Worm (Caenorhabditis elegans) whole organism, late embryonic: ENCODE measurements around the gene bath-39.

Source experiments
- C08G9.2 ChIP-seq: sonication (generic microtip); optimal IDR thresholded peaks from 2 replicates; lab custom pipeline; 2016; ENCODE audit warnings: mild to moderate bottlenecking, missing genetic modification characterization, moderate library complexity, missing compliant biosample characterization
- F13H6.1 ChIP-seq: sonication (generic microtip); optimal IDR thresholded peaks from 2 replicates; lab custom pipeline; 2016; ENCODE audit warnings: missing genetic modification characterization, missing compliant biosample characterization
- K02D7.2 ChIP-seq: sonication (generic microtip); optimal IDR thresholded peaks from 2 replicates; lab custom pipeline; 2017; ENCODE audit warnings: mild to moderate bottlenecking, missing genetic modification characterization, missing compliant biosample characterization
- K09A11.1 ChIP-seq: sonication (generic microtip); optimal IDR thresholded peaks from 2 replicates; lab custom pipeline; 2017; ENCODE audit warnings: antibody characterized with exemption, mild to moderate bottlenecking, missing genetic modification characterization, missing compliant biosample characterization; ENCODE audit not compliant: insufficient read depth
- ahr-1 ChIP-seq: sonication (generic microtip); optimal IDR thresholded peaks from 2 replicates; lab custom pipeline; 2016; ENCODE audit warnings: missing genetic modification characterization, missing compliant biosample characterization
- ama-1 ChIP-seq: fragments of 150-350 bp; optimal IDR thresholded peaks from 2 replicates; lab custom pipeline; 2014
- ceh-2 ChIP-seq: sonication (generic microtip); optimal IDR thresholded peaks from 2 replicates; lab custom pipeline; 2016; ENCODE audit warnings: missing genotype, missing genetic modification characterization, missing compliant biosample characterization
- ceh-22 ChIP-seq: sonication (generic microtip); optimal IDR thresholded peaks from 2 replicates; lab custom pipeline; 2017; ENCODE audit warnings: missing biosample characterization, missing genetic modification characterization
- ceh-24 ChIP-seq: sonication (generic microtip); optimal IDR thresholded peaks from 2 replicates; lab custom pipeline; 2016; ENCODE audit warnings: mild to moderate bottlenecking, missing genetic modification characterization, missing compliant biosample characterization
- ceh-30 ChIP-seq: fragments of 150-350 bp; optimal IDR thresholded peaks from 2 replicates; lab custom pipeline; 2014; ENCODE audit warnings: missing biosample characterization, missing genetic modification characterization
- ceh-34 ChIP-seq: sonication (generic microtip); optimal IDR thresholded peaks from 2 replicates; lab custom pipeline; 2016; ENCODE audit warnings: mild to moderate bottlenecking, missing genetic modification characterization, missing compliant biosample characterization
- ceh-45 ChIP-seq: fragments of 200-800 bp; sonication (Bioruptor generic); IDR thresholded peaks from 2 replicates; pipeline ENCODE4 v1.3.6; 2022; ENCODE audit warnings: missing genetic modification reagents, missing genetic modification characterization, missing compliant biosample characterization
- che-1 ChIP-seq: sonication (generic microtip); optimal IDR thresholded peaks from 2 replicates; lab custom pipeline; 2016; ENCODE audit warnings: mild to moderate bottlenecking, missing genetic modification characterization, missing compliant biosample characterization
- elt-4 ChIP-seq: sonication (generic microtip); optimal IDR thresholded peaks from 2 replicates; lab custom pipeline; 2016; ENCODE audit warnings: missing genetic modification characterization, missing compliant biosample characterization
- hlh-13 ChIP-seq: fragments of 200-800 bp; sonication (Bioruptor generic); optimal IDR thresholded peaks from 2 replicates; lab custom pipeline; 2018; ENCODE audit warnings: mild to moderate bottlenecking, missing genetic modification characterization, missing compliant biosample characterization
- hlh-15 ChIP-seq: sonication (generic microtip); optimal IDR thresholded peaks from 2 replicates; lab custom pipeline; 2016; ENCODE audit warnings: missing genetic modification characterization, missing compliant biosample characterization
- hlh-8 ChIP-seq: sonication (generic microtip); optimal IDR thresholded peaks from 2 replicates; lab custom pipeline; 2016; ENCODE audit warnings: missing genotype, missing genetic modification characterization, missing compliant biosample characterization
- nfya-1 ChIP-seq: sonication (generic microtip); optimal IDR thresholded peaks from 2 replicates; lab custom pipeline; 2017; ENCODE audit warnings: missing genetic modification characterization, mild to moderate bottlenecking, missing compliant biosample characterization, antibody characterized with exemption, moderate library complexity
- nhr-11 ChIP-seq: fragments of 150-350 bp; optimal IDR thresholded peaks from 2 replicates; lab custom pipeline; 2014; ENCODE audit warnings: missing biosample characterization, missing genetic modification characterization
- odd-2 ChIP-seq: sonication (generic microtip); optimal IDR thresholded peaks from 2 replicates; lab custom pipeline; 2017; ENCODE audit warnings: antibody characterized with exemption, mild to moderate bottlenecking, missing genetic modification characterization, missing compliant biosample characterization
- pat-9 ChIP-seq: fragments of 200-800 bp; sonication (Bioruptor generic); optimal IDR thresholded peaks from 2 replicates; lab custom pipeline; 2018; ENCODE audit warnings: mild to moderate bottlenecking, missing genetic modification characterization, moderate library complexity, missing compliant biosample characterization
- pax-1 ChIP-seq: fragments of 150-350 bp; optimal IDR thresholded peaks from 2 replicates; lab custom pipeline; 2014; ENCODE audit warnings: missing biosample characterization, missing genetic modification characterization
- pha-2 ChIP-seq: sonication (generic microtip); optimal IDR thresholded peaks from 2 replicates; lab custom pipeline; 2017; ENCODE audit warnings: mild to moderate bottlenecking, missing genetic modification characterization, missing compliant biosample characterization
- pha-4 ChIP-seq: fragments of 150-350 bp; optimal IDR thresholded peaks from 2 replicates; lab custom pipeline; 2018; ENCODE audit warnings: missing biosample characterization, missing genetic modification reagents, missing genetic modification characterization
- ref-2 ChIP-seq: sonication (generic microtip); optimal IDR thresholded peaks from 2 replicates; lab custom pipeline; 2016; ENCODE audit warnings: missing genetic modification characterization, missing compliant biosample characterization
- rnt-1 ChIP-seq: sonication (generic microtip); optimal IDR thresholded peaks from 2 replicates; lab custom pipeline; 2016; ENCODE audit warnings: missing genetic modification characterization, missing compliant biosample characterization
- sdc-2 ChIP-seq: sonication (generic microtip); optimal IDR thresholded peaks from 2 replicates; lab custom pipeline; 2016; ENCODE audit warnings: missing genotype, missing genetic modification characterization, missing compliant biosample characterization
- tbx-2 ChIP-seq: sonication (generic microtip); optimal IDR thresholded peaks from 2 replicates; lab custom pipeline; 2016; ENCODE audit warnings: missing genetic modification characterization, missing compliant biosample characterization
- unc-3 ChIP-seq, 2 experiments: fragments of 200-800 bp in 1 of 2; sonication (Bioruptor generic) in 1 of 2; sonication (generic microtip) in 1 of 2; conservative IDR thresholded peaks in 1 of 2; optimal IDR thresholded peaks in 1 of 2; 2 replicates each; pipeline versions ENCODE4 v1.3.6 to Lab custom; 2016 to 2022; ENCODE audit warnings: missing compliant biosample characterization in 2 of 2, missing genetic modification characterization in 2 of 2, missing genetic modification reagents in 1 of 2
- unc-42 ChIP-seq: sonication (generic microtip); optimal IDR thresholded peaks from 2 replicates; lab custom pipeline; 2016; ENCODE audit warnings: missing genotype, missing genetic modification characterization, missing compliant biosample characterization
- zip-5 ChIP-seq: sonication (generic microtip); optimal IDR thresholded peaks from 2 replicates; lab custom pipeline; 2016; ENCODE audit warnings: missing genetic modification characterization, missing compliant biosample characterization
- ztf-16 ChIP-seq: sonication (generic microtip); optimal IDR thresholded peaks from 2 replicates; lab custom pipeline; 2017; ENCODE audit warnings: missing genetic modification characterization, missing compliant biosample characterization

The bath-39 gene

ce11 chrV:13426764-13427163, 32.5 kb upstream of the bath-39 start, which contains the start of gene srd-18:
TSS of gene srd-18 (minus strand) at chrV:13426864.
- TF ChIP-seq K09A11.1 (tag; lab: Kevin White, UChicago) (no peak), hlh-13 (GFP tag; lab: Kevin White, UChicago) (no peak), sdc-2 (tag; lab: Kevin White, UChicago) (no peak), ama-1 (lab: Kevin White, UChicago) (no peak), che-1 (tag; lab: Kevin White, UChicago) (no peak), ceh-30 (tag; lab: Kevin White, UChicago) (no peak)

ce11 chrV:13427378-13427777, 31.9 kb upstream of the bath-39 start:
- TF ChIP-seq ceh-24, result no peak
- TF ChIP-seq che-1 (tag; lab: Kevin White, UChicago), result no peak
- TF ChIP-seq unc-3 (GFP tag; conservative IDR thresholded peaks at IDR 0.05; lab: Robert Waterston, UW), result no peak
- no peak for TF ChIP-seq unc-3 (tag; optimal IDR thresholded peaks at IDR 0.05; lab: Kevin White, UChicago)
- TF ChIP-seq K02D7.2 (tag; lab: Kevin White, UChicago), result no peak
- TF ChIP-seq pax-1 (tag; lab: Kevin White, UChicago), result no peak
- TF ChIP-seq ceh-45 (GFP tag; lab: Robert Waterston, UW), result no peak
- no peak for TF ChIP-seq ztf-16 (tag; lab: Kevin White, UChicago)
- no peak for TF ChIP-seq ceh-30 (tag; lab: Kevin White, UChicago)
- TF ChIP-seq pat-9 (tag; lab: Kevin White, UChicago), result no peak
- TF ChIP-seq odd-2 (tag; lab: Kevin White, UChicago), result no peak
- no peak for TF ChIP-seq zip-5
- TF ChIP-seq rnt-1 (tag; lab: Kevin White, UChicago), result no peak
- TF ChIP-seq ceh-22 (tag; lab: Kevin White, UChicago), result no peak
- no peak for TF ChIP-seq nfya-1 (tag; lab: Kevin White, UChicago)
- no peak for TF ChIP-seq hlh-8 (tag; lab: Kevin White, UChicago)
- TF ChIP-seq elt-4 (tag; lab: Kevin White, UChicago), result no peak
- TF ChIP-seq ahr-1, result no peak
- TF ChIP-seq K09A11.1 (tag; lab: Kevin White, UChicago), result no peak
- no peak for TF ChIP-seq ref-2 (tag; lab: Kevin White, UChicago)

ce11 chrV:13428660-13429059, 30.6 kb upstream of the bath-39 start, which contains the start of gene srd-19:
TSS of gene srd-19 (minus strand) at chrV:13428760.
- TF ChIP-seq tbx-2 (tag; lab: Kevin White, UChicago) (no peak), nhr-11 (tag; lab: Kevin White, UChicago) (no peak), ceh-34 (no peak)
- TF ChIP-seq, all 69 proteins: peak for 0

- no peak for TF ChIP-seq pha-2 (tag; lab: Kevin White, UChicago)
- TF ChIP-seq hlh-15, result no peak
- no peak for TF ChIP-seq K02D7.2 (tag; lab: Kevin White, UChicago)
- no peak for TF ChIP-seq pha-4 (tag; lab: Kevin White, UChicago)
- no peak for TF ChIP-seq F13H6.1 (tag; lab: Kevin White, UChicago)
These were observed 26.9 kb upstream of the bath-39 start, which contains the start of gene srd-17 for ce11 chrV:13432364-13432763. TSS of gene srd-17 (minus strand) at chrV:13432714.

- TF ChIP-seq ceh-2 (tag; lab: Kevin White, UChicago) (no peak), odd-2 (tag; lab: Kevin White, UChicago) (no peak), unc-42 (tag; lab: Kevin White, UChicago) (no peak), C08G9.2 (tag; lab: Kevin White, UChicago) (no peak), nfya-1 (tag; lab: Kevin White, UChicago) (peak; percentile 85)
These were observed 21.7 kb upstream of the bath-39 start, which contains the start of gene mes-4 for ce11 chrV:13437473-13438074. TSS of gene mes-4 (minus strand) at chrV:13437545.
